Worm (Caenorhabditis elegans) whole organism, late embryonic: ENCODE data around the gene zyg-8.
A peak's percentile ranks its signal among the peaks of the same experiment; 100 is the strongest.

Experiments
- ama-1 ChIP-seq: fragments of 150-350 bp; optimal IDR thresholded peaks from 2 replicates; lab custom pipeline; 2014
- ceh-14 ChIP-seq: sonication (generic microtip); optimal IDR thresholded peaks from 2 replicates; lab custom pipeline; 2016; ENCODE audit warnings: missing genotype, missing genetic modification characterization, missing compliant biosample characterization
- ceh-30 ChIP-seq: fragments of 150-350 bp; optimal IDR thresholded peaks from 2 replicates; lab custom pipeline; 2014; ENCODE audit warnings: missing biosample characterization, missing genetic modification characterization
- ceh-34 ChIP-seq: sonication (generic microtip); optimal IDR thresholded peaks from 2 replicates; lab custom pipeline; 2016; ENCODE audit warnings: mild to moderate bottlenecking, missing genetic modification characterization, missing compliant biosample characterization
- ceh-45 ChIP-seq: fragments of 200-800 bp; sonication (Bioruptor generic); IDR thresholded peaks from 2 replicates; pipeline ENCODE4 v1.3.6; 2022; ENCODE audit warnings: missing genetic modification reagents, missing genetic modification characterization, missing compliant biosample characterization
- elt-2 ChIP-seq: sonication (generic microtip); optimal IDR thresholded peaks from 2 replicates; lab custom pipeline; 2016; ENCODE audit warnings: missing genetic modification reagents, missing genetic modification characterization, missing compliant biosample characterization
- eyg-1 ChIP-seq: sonication (generic microtip); optimal IDR thresholded peaks from 2 replicates; lab custom pipeline; 2016; ENCODE audit warnings: missing genotype, missing genetic modification characterization, missing compliant biosample characterization
- gmeb-2 ChIP-seq: sonication (generic microtip); optimal IDR thresholded peaks from 2 replicates; lab custom pipeline; 2016; ENCODE audit warnings: missing genetic modification characterization, inconsistent platforms, missing compliant biosample characterization
- mec-3 ChIP-seq: sonication (generic microtip); optimal IDR thresholded peaks from 2 replicates; lab custom pipeline; 2016; ENCODE audit warnings: borderline replicate concordance, missing genetic modification characterization, missing compliant biosample characterization
- nfya-1 ChIP-seq: sonication (generic microtip); optimal IDR thresholded peaks from 2 replicates; lab custom pipeline; 2017; ENCODE audit warnings: missing genetic modification characterization, mild to moderate bottlenecking, missing compliant biosample characterization, antibody characterized with exemption, moderate library complexity
- nhr-232 ChIP-seq: sonication (generic microtip); optimal IDR thresholded peaks from 2 replicates; lab custom pipeline; 2016; ENCODE audit warnings: missing genetic modification characterization, missing compliant biosample characterization
- pat-9 ChIP-seq: fragments of 200-800 bp; sonication (Bioruptor generic); optimal IDR thresholded peaks from 2 replicates; lab custom pipeline; 2018; ENCODE audit warnings: mild to moderate bottlenecking, missing genetic modification characterization, moderate library complexity, missing compliant biosample characterization
- pha-2 ChIP-seq: sonication (generic microtip); optimal IDR thresholded peaks from 2 replicates; lab custom pipeline; 2017; ENCODE audit warnings: mild to moderate bottlenecking, missing genetic modification characterization, missing compliant biosample characterization
- unc-55 ChIP-seq: sonication (generic microtip); optimal IDR thresholded peaks from 2 replicates; lab custom pipeline; 2017; ENCODE audit warnings: missing biosample characterization, missing genetic modification reagents, missing genetic modification characterization

zyg-8 gene

ce11 chrIII:12118381-12118780 lies 56.9 kb downstream of the zyg-8 start, which contains the start of gene lron-12:
TSS of gene lron-12 (minus strand) at chrIII:12118481.
- TF ChIP-seq ceh-45 (GFP tag; lab: Robert Waterston, UW) (no peak), pha-2 (tag; lab: Kevin White, UChicago) (no peak), elt-2 (tag; lab: Kevin White, UChicago) (no peak), mec-3 (tag; lab: Kevin White, UChicago) (no peak), nhr-232 (no peak), ama-1 (lab: Kevin White, UChicago) (no peak), nfya-1 (tag; lab: Kevin White, UChicago) (no peak), ceh-30 (tag; lab: Kevin White, UChicago) (no peak)

ce11 chrIII:12119625-12120024 lies 58.1 kb downstream of the zyg-8 start:
- no peak for TF ChIP-seq gmeb-2 (tag; lab: Kevin White, UChicago)
- no peak for TF ChIP-seq ceh-14
- peak; percentile 30 for TF ChIP-seq ceh-34
- TF ChIP-seq unc-55 (GFP tag; lab: Kevin White, UChicago), result peak; percentile 51
- no peak for TF ChIP-seq eyg-1 (tag; lab: Kevin White, UChicago)

DNA sequence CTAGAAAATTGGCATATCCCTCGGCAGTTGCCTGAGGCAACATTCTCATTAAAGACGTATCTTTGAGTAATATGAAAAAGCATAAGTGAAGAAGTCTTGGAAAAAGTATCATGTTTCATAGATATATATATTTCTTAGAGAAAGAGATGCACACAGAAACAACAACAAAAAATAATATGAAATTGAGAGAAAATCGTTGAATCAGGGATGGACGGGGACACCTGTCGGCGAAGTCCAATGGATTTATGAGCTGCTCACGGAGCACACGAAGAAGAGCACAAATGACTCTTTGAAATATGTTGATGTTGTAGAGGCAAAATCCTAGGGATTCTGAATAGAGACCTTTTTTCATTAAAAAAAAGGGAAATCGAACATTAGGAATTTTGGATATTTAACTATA lies 59.7 kb downstream of the zyg-8 start:
- TF ChIP-seq pat-9 (tag; lab: Kevin White, UChicago) (no peak), ceh-34 (peak; percentile 32)
